Worm (Caenorhabditis elegans) whole organism, late embryonic: Measurements from ENCODE around the gene Y62H9A.3.

ENCODE experiments used
- C08G9.2 ChIP-seq: sonication (generic microtip); optimal IDR thresholded peaks from 2 replicates; lab custom pipeline; 2016; ENCODE audit warnings: mild to moderate bottlenecking, missing genetic modification characterization, moderate library complexity, missing compliant biosample characterization
- C38D4.7 ChIP-seq: fragments of 200-800 bp; sonication (Bioruptor generic); optimal IDR thresholded peaks from 2 replicates; lab custom pipeline; 2018; ENCODE audit warnings: mild to moderate bottlenecking, missing genetic modification characterization, moderate library complexity, missing compliant biosample characterization
- F13H6.1 ChIP-seq: sonication (generic microtip); optimal IDR thresholded peaks from 2 replicates; lab custom pipeline; 2016; ENCODE audit warnings: missing genetic modification characterization, missing compliant biosample characterization
- T23F11.4 ChIP-seq: fragments of 200-800 bp; sonication (Bioruptor generic); optimal IDR thresholded peaks from 2 replicates; lab custom pipeline; 2018; ENCODE audit warnings: mild to moderate bottlenecking, missing genetic modification characterization, missing compliant biosample characterization
- ceh-24 ChIP-seq: sonication (generic microtip); optimal IDR thresholded peaks from 2 replicates; lab custom pipeline; 2016; ENCODE audit warnings: mild to moderate bottlenecking, missing genetic modification characterization, missing compliant biosample characterization
- ceh-30 ChIP-seq: fragments of 150-350 bp; optimal IDR thresholded peaks from 2 replicates; lab custom pipeline; 2014; ENCODE audit warnings: missing biosample characterization, missing genetic modification characterization
- ceh-45 ChIP-seq: fragments of 200-800 bp; sonication (Bioruptor generic); IDR thresholded peaks from 2 replicates; pipeline ENCODE4 v1.3.6; 2022; ENCODE audit warnings: missing genetic modification reagents, missing genetic modification characterization, missing compliant biosample characterization
- ceh-48 ChIP-seq: sonication (generic microtip); optimal IDR thresholded peaks from 2 replicates; lab custom pipeline; 2016; ENCODE audit warnings: missing genetic modification characterization, inconsistent platforms, missing compliant biosample characterization
- ceh-6 ChIP-seq: fragments of 200-800 bp; sonication (Bioruptor generic); optimal IDR thresholded peaks from 2 replicates; lab custom pipeline; 2018; ENCODE audit warnings: mild to moderate bottlenecking, missing genetic modification characterization, missing compliant biosample characterization
- dve-1 ChIP-seq: sonication (generic microtip); optimal IDR thresholded peaks from 2 replicates; lab custom pipeline; 2017; ENCODE audit warnings: antibody characterized with exemption, mild to moderate bottlenecking, missing genetic modification characterization, missing compliant biosample characterization
- ets-4 ChIP-seq: sonication (generic microtip); optimal IDR thresholded peaks from 2 replicates; lab custom pipeline; 2016; ENCODE audit warnings: missing genetic modification characterization, missing compliant biosample characterization
- fkh-10 ChIP-seq: fragments of 150-350 bp; optimal IDR thresholded peaks from 2 replicates; lab custom pipeline; 2014; ENCODE audit warnings: missing biosample characterization, missing genetic modification reagents, missing genetic modification characterization
- gmeb-2 ChIP-seq: sonication (generic microtip); optimal IDR thresholded peaks from 2 replicates; lab custom pipeline; 2016; ENCODE audit warnings: missing genetic modification characterization, inconsistent platforms, missing compliant biosample characterization
- hlh-30 ChIP-seq: sonication (generic microtip); optimal IDR thresholded peaks from 2 replicates; lab custom pipeline; 2017; ENCODE audit warnings: antibody characterized with exemption, missing genetic modification characterization, missing compliant biosample characterization; ENCODE audit not compliant: insufficient read depth
- hlh-8 ChIP-seq: sonication (generic microtip); optimal IDR thresholded peaks from 2 replicates; lab custom pipeline; 2016; ENCODE audit warnings: missing genotype, missing genetic modification characterization, missing compliant biosample characterization
- nfya-1 ChIP-seq: sonication (generic microtip); optimal IDR thresholded peaks from 2 replicates; lab custom pipeline; 2017; ENCODE audit warnings: missing genetic modification characterization, mild to moderate bottlenecking, missing compliant biosample characterization, antibody characterized with exemption, moderate library complexity
- nhr-11 ChIP-seq: fragments of 150-350 bp; optimal IDR thresholded peaks from 2 replicates; lab custom pipeline; 2014; ENCODE audit warnings: missing biosample characterization, missing genetic modification characterization
- pat-9 ChIP-seq: fragments of 200-800 bp; sonication (Bioruptor generic); optimal IDR thresholded peaks from 2 replicates; lab custom pipeline; 2018; ENCODE audit warnings: mild to moderate bottlenecking, missing genetic modification characterization, moderate library complexity, missing compliant biosample characterization
- pax-1 ChIP-seq: fragments of 150-350 bp; optimal IDR thresholded peaks from 2 replicates; lab custom pipeline; 2014; ENCODE audit warnings: missing biosample characterization, missing genetic modification characterization
- pha-2 ChIP-seq: sonication (generic microtip); optimal IDR thresholded peaks from 2 replicates; lab custom pipeline; 2017; ENCODE audit warnings: mild to moderate bottlenecking, missing genetic modification characterization, missing compliant biosample characterization
- pha-4 ChIP-seq: fragments of 150-350 bp; optimal IDR thresholded peaks from 2 replicates; lab custom pipeline; 2018; ENCODE audit warnings: missing biosample characterization, missing genetic modification reagents, missing genetic modification characterization
- ref-2 ChIP-seq: sonication (generic microtip); optimal IDR thresholded peaks from 2 replicates; lab custom pipeline; 2016; ENCODE audit warnings: missing genetic modification characterization, missing compliant biosample characterization
- rnt-1 ChIP-seq: sonication (generic microtip); optimal IDR thresholded peaks from 2 replicates; lab custom pipeline; 2016; ENCODE audit warnings: missing genetic modification characterization, missing compliant biosample characterization
- sox-2 ChIP-seq: fragments of 200-800 bp; sonication (Bioruptor generic); IDR thresholded peaks from 2 replicates; pipeline ENCODE4 v1.3.6; 2022; ENCODE audit warnings: missing genetic modification reagents, missing genetic modification characterization, missing compliant biosample characterization
- syd-9 ChIP-seq: sonication (generic microtip); optimal IDR thresholded peaks from 2 replicates; lab custom pipeline; 2016; ENCODE audit warnings: mild to moderate bottlenecking, missing genetic modification characterization, moderate library complexity, missing compliant biosample characterization
- tbx-2 ChIP-seq: sonication (generic microtip); optimal IDR thresholded peaks from 2 replicates; lab custom pipeline; 2016; ENCODE audit warnings: missing genetic modification characterization, missing compliant biosample characterization
- tbx-7 ChIP-seq: sonication (generic microtip); optimal IDR thresholded peaks from 2 replicates; lab custom pipeline; 2016; ENCODE audit warnings: missing genotype, missing genetic modification characterization, missing compliant biosample characterization
- ttx-3 ChIP-seq: sonication (generic microtip); optimal IDR thresholded peaks from 2 replicates; lab custom pipeline; 2016; ENCODE audit warnings: missing genetic modification reagents, missing genetic modification characterization, missing compliant biosample characterization
- unc-42 ChIP-seq: sonication (generic microtip); optimal IDR thresholded peaks from 2 replicates; lab custom pipeline; 2016; ENCODE audit warnings: missing genotype, missing genetic modification characterization, missing compliant biosample characterization
- unc-55 ChIP-seq: sonication (generic microtip); optimal IDR thresholded peaks from 2 replicates; lab custom pipeline; 2017; ENCODE audit warnings: missing biosample characterization, missing genetic modification reagents, missing genetic modification characterization
- zip-5 ChIP-seq: sonication (generic microtip); optimal IDR thresholded peaks from 2 replicates; lab custom pipeline; 2016; ENCODE audit warnings: missing genetic modification characterization, missing compliant biosample characterization
- ztf-16 ChIP-seq: sonication (generic microtip); optimal IDR thresholded peaks from 2 replicates; lab custom pipeline; 2017; ENCODE audit warnings: missing genetic modification characterization, missing compliant biosample characterization

The Y62H9A.3 gene

DNA sequence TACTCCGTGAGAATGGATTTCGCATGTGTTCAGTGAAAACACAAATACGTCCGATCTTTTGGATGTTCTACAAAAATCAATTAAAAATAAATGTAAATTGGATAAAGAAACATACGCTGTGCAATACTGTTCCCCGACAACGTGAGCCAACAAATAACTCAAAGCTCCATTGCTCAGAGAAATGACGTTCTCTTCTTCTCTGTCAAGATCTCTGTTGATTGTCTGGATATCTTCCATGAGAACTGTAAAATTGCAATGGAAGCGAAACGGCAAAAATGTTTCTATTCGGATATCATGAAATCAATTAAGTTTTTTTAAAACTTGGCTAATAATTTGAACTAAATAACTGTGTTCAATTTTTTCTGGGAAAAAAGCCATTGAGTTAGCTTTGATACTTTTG, 16.9 kb upstream of the Y62H9A.3 start:
- no peak for TF ChIP-seq hlh-30 (tag; lab: Kevin White, UChicago)
- TF ChIP-seq rnt-1 (tag; lab: Kevin White, UChicago), result no peak
- TF ChIP-seq syd-9 (tag; lab: Kevin White, UChicago), result no peak

DNA sequence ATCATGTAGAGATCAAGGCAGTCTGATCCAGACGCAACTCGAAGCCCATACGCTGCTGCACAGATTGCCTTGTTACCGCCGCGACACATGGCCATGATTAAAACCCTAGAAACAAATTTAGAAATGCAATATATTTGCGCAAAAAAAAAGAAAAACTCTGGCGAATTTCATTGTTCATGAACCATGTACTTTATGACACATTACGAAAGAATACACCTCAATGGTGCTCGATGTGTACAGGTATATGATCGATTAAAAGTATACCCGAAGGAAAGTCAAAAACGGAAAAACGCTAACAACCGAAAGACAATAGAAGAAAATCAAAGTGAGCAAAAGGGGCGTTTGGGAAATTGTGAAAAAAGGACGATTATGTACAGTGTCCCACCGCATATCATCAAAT, 12.6 kb upstream of the Y62H9A.3 start, which contains the start of gene Y62H9A.8:
Y62H9A.8 (minus strand) TSS at position 101 of the 400 bp plus-strand sequence.
- TF ChIP-seq hlh-30 (tag; lab: Kevin White, UChicago) (no peak), pha-2 (tag; lab: Kevin White, UChicago) (no peak)
- TF ChIP-seq, all 69 proteins: peak for 0

- TF ChIP-seq ceh-30 (tag; lab: Kevin White, UChicago), result no peak
- no peak for TF ChIP-seq zip-5
- no peak for TF ChIP-seq sox-2 (GFP tag; lab: Robert Waterston, UW)
- no peak for TF ChIP-seq C38D4.7 (GFP tag; lab: Kevin White, UChicago)
- no peak for TF ChIP-seq ttx-3 (tag; lab: Kevin White, UChicago)
- no peak for TF ChIP-seq hlh-30 (tag; lab: Kevin White, UChicago)
- no peak for TF ChIP-seq tbx-7
- TF ChIP-seq C08G9.2 (tag; lab: Kevin White, UChicago), result no peak
- no peak for TF ChIP-seq unc-55 (GFP tag; lab: Kevin White, UChicago)
- TF ChIP-seq F13H6.1 (tag; lab: Kevin White, UChicago), result no peak
- TF ChIP-seq ceh-6 (GFP tag; lab: Kevin White, UChicago), result no peak
- TF ChIP-seq fkh-10 (GFP tag; lab: Kevin White, UChicago), result no peak
- no peak for TF ChIP-seq ztf-16 (tag; lab: Kevin White, UChicago)
- no peak for TF ChIP-seq unc-42 (tag; lab: Kevin White, UChicago)
- no peak for TF ChIP-seq ceh-24
- TF ChIP-seq ref-2 (tag; lab: Kevin White, UChicago), result no peak
- TF ChIP-seq T23F11.4, result no peak
- TF ChIP-seq nhr-11 (tag; lab: Kevin White, UChicago), result no peak
- TF ChIP-seq pat-9 (tag; lab: Kevin White, UChicago), result no peak
Observed at ce11 chrX:11885577-11885976, 5.8 kb upstream of the Y62H9A.3 start, which contains the start of gene Y62H9A.7. Gene Y62H9A.7 (minus strand): TSS chrX:11885677.

- TF ChIP-seq pax-1, result no peak
- TF ChIP-seq ref-2 (tag; lab: Kevin White, UChicago), result no peak
- no peak for TF ChIP-seq dve-1 (tag; lab: Kevin White, UChicago)
- no peak for TF ChIP-seq ceh-45 (GFP tag; lab: Robert Waterston, UW)
- no peak for TF ChIP-seq nfya-1 (tag; lab: Kevin White, UChicago)
- no peak for TF ChIP-seq T23F11.4
- no peak for TF ChIP-seq tbx-2 (tag; lab: Kevin White, UChicago)
- no peak for TF ChIP-seq sox-2 (GFP tag; lab: Robert Waterston, UW)
- TF ChIP-seq C38D4.7 (GFP tag; lab: Kevin White, UChicago), result no peak
- TF ChIP-seq F13H6.1 (tag; lab: Kevin White, UChicago), result no peak
- TF ChIP-seq pha-2 (tag; lab: Kevin White, UChicago), result no peak
- TF ChIP-seq gmeb-2 (tag; lab: Kevin White, UChicago), result no peak
- no peak for TF ChIP-seq hlh-8 (tag; lab: Kevin White, UChicago)
- no peak for TF ChIP-seq rnt-1 (tag; lab: Kevin White, UChicago)
- TF ChIP-seq pha-4 (tag; lab: Kevin White, UChicago), result no peak
- TF ChIP-seq ztf-16 (tag; lab: Kevin White, UChicago), result no peak
Observed at ce11 chrX:11882800-11883199, 3.0 kb upstream of the Y62H9A.3 start, which contains the start of the genes Y62H9A.5 and ule-5. Gene Y62H9A.5 (minus strand): TSS chrX:11882900. Gene ule-5 (plus strand): TSS chrX:11883127.

- no peak for TF ChIP-seq ets-4 (tag; lab: Kevin White, UChicago)
- no peak for TF ChIP-seq T23F11.4
- no peak for TF ChIP-seq ceh-48
Observed at ce11 chrX:11878109-11878508, 1.7 kb downstream of the Y62H9A.3 start, which contains the start of gene Y62H9A.2. Gene Y62H9A.2 (minus strand): TSS chrX:11878209.
